Fruit fly (Drosophila melanogaster): ENCODE data around the gene Toll-6.

- no peak for TF ChIP-seq dac (GFP tag; optimal IDR thresholded peaks at IDR 0.05)
- TF ChIP-seq CG8632 (GFP tag; optimal IDR thresholded peaks at IDR 0.05), result no peak
- TF ChIP-seq CG4318 (GFP tag; optimal IDR thresholded peaks at IDR 0.05), result no peak
- no peak for TF ChIP-seq CG11902 (GFP tag; optimal IDR thresholded peaks at IDR 0.05)
- TF ChIP-seq Eip78C (GFP tag), result peak; percentile 6
- TF ChIP-seq CG31627 (GFP tag; optimal IDR thresholded peaks at IDR 0.05), result no peak
- TF ChIP-seq acj6 (GFP tag; optimal IDR thresholded peaks at IDR 0.05), result no peak
- TF ChIP-seq CG10669 (GFP tag; optimal IDR thresholded peaks at IDR 0.05), result no peak
Observed at dm6 chr3L:15366310-15366709, 29.8 kb downstream of the Toll-6 start.

All from whole organism, prepupa.